Fruit fly (Drosophila melanogaster): ENCODE data around the gene hay.

hay gene

dm6 chr3L:10645965-10646364 lies 15.1 kb downstream of the hay start (continued):
- TF ChIP-seq CG1832 (GFP tag; optimal IDR thresholded peaks at IDR 0.05) (no peak), NK7.1 (GFP tag; optimal IDR thresholded peaks at IDR 0.05) (no peak), ci (GFP tag; IDR thresholded peaks at IDR 0.05) (peak; percentile 46; the same call in 1 of the 3 replicates), CG17361 (GFP tag; IDR thresholded peaks at IDR 0.05) (no peak), Hr3 (GFP tag; optimal IDR thresholded peaks at IDR 0.05) (no peak), B-H2 (GFP tag; optimal IDR thresholded peaks at IDR 0.05) (no peak), dmrt99B (tag; optimal IDR thresholded peaks at IDR 0.05) (no peak), CG11093 (GFP tag; IDR thresholded peaks at IDR 0.05) (no peak), Nf-YB (GFP tag; optimal IDR thresholded peaks at IDR 0.05) (no peak), Spps (tag; optimal IDR thresholded peaks at IDR 0.05) (no peak), CG34224 (GFP tag; IDR thresholded peaks at IDR 0.05; ENCODE audit: partially characterized antibody) (no peak), Nf-YA (GFP tag; IDR thresholded peaks at IDR 0.05) (no peak), Max (GFP tag; optimal IDR thresholded peaks at IDR 0.05) (no peak), Antp (GFP tag; optimal IDR thresholded peaks at IDR 0.05) (no peak), H2.0 (GFP tag; IDR thresholded peaks at IDR 0.05) (no peak), Dad (GFP tag; optimal IDR thresholded peaks at IDR 0.05) (no peak), Lhr (GFP tag; optimal IDR thresholded peaks at IDR 0.05) (no peak), Doc2 (GFP tag; IDR thresholded peaks at IDR 0.05) (no peak), psq (GFP tag; optimal IDR thresholded peaks at IDR 0.05) (no peak), knrl (GFP tag; IDR thresholded peaks at IDR 0.05; ENCODE audit: partially characterized antibody) (no peak), CG12236 (GFP tag; optimal IDR thresholded peaks at IDR 0.05) (no peak), CG2889 (GFP tag; IDR thresholded peaks at IDR 0.05) (0 out of 3 replicates have a peak, but pooled peaks have one; percentile 39)

dm6 chr3L:10647158-10647557 lies 16.3 kb downstream of the hay start:
- TF ChIP-seq Mrtf (GFP tag; IDR thresholded peaks at IDR 0.05): no peak
- TF ChIP-seq Mad (GFP tag; optimal IDR thresholded peaks at IDR 0.05): no peak
- TF ChIP-seq ems (GFP tag; optimal IDR thresholded peaks at IDR 0.05): no peak
- TF ChIP-seq stwl (tag; optimal IDR thresholded peaks at IDR 0.05): no peak
- no peak for TF ChIP-seq CG9727 (GFP tag; optimal IDR thresholded peaks at IDR 0.05)
- no peak for TF ChIP-seq CrebB (tag; optimal IDR thresholded peaks at IDR 0.05)
- peak; percentile 8; the same call in 1 of the 3 replicates for TF ChIP-seq row (GFP tag; IDR thresholded peaks at IDR 0.05)
- no peak for TF ChIP-seq CG2202 (tag; optimal IDR thresholded peaks at IDR 0.05)
- TF ChIP-seq nmo (GFP tag; optimal IDR thresholded peaks at IDR 0.05): no peak
- TF ChIP-seq kah (GFP tag; optimal IDR thresholded peaks at IDR 0.05): no peak
- no peak for TF ChIP-seq slbo (GFP tag; IDR thresholded peaks at IDR 0.05)
- no peak for TF ChIP-seq CG30020 (tag; optimal IDR thresholded peaks at IDR 0.05)
- TF ChIP-seq lbe (GFP tag; optimal IDR thresholded peaks at IDR 0.05): no peak
- TF ChIP-seq sens (GFP tag): peak; percentile 58
- no peak for TF ChIP-seq mirr (GFP tag; optimal IDR thresholded peaks at IDR 0.05)
- TF ChIP-seq dysf (GFP tag; IDR thresholded peaks at IDR 0.05): no peak
- 0 out of 2 replicates have a peak, but pooled peaks have one; percentile 5 for TF ChIP-seq esg (GFP tag; conservative IDR thresholded peaks at IDR 0.05)
- TF ChIP-seq CG32532 (GFP tag; IDR thresholded peaks at IDR 0.05): no peak
- TF ChIP-seq wdn (GFP tag; IDR thresholded peaks at IDR 0.05): no peak

- TF ChIP-seq CG4617 (GFP tag; optimal IDR thresholded peaks at IDR 0.05; ENCODE audit: borderline replicate concordance): no peak
- TF ChIP-seq Ssrp (tag; optimal IDR thresholded peaks at IDR 0.05): peak; percentile 9
- peak in 1 of 2 experiments; percentile 9 for TF ChIP-seq chif (GFP tag; optimal IDR thresholded peaks at IDR 0.05)
- 0 out of 2 replicates have a peak, but pooled peaks have one; percentile 23 for TF ChIP-seq ranshi (GFP tag; IDR thresholded peaks at IDR 0.05)
- TF ChIP-seq Xbp1 (GFP tag; optimal IDR thresholded peaks at IDR 0.05): peak; percentile 6
- TF ChIP-seq bigmax (GFP tag; optimal IDR thresholded peaks at IDR 0.05): no peak
- TF ChIP-seq croc (GFP tag; conservative IDR thresholded peaks at IDR 0.05): no peak
- no peak for TF ChIP-seq hkb (optimal IDR thresholded peaks at IDR 0.05)
- TF ChIP-seq hkb (GFP tag; IDR thresholded peaks at IDR 0.05): peak; percentile 35; the same call in 1 of the 2 replicates
- TF ChIP-seq CG16815 (GFP tag; optimal IDR thresholded peaks at IDR 0.05): no peak
- TF ChIP-seq dmrt11E (tag; optimal IDR thresholded peaks at IDR 0.05): peak; percentile 31
- TF ChIP-seq Six4 (GFP tag; optimal IDR thresholded peaks at IDR 0.05): no peak
- peak; percentile 4 for TF ChIP-seq CG9727 (GFP tag; optimal IDR thresholded peaks at IDR 0.05)
Observed at dm6 chr3L:10648431-10648830, 17.6 kb downstream of the hay start.
